Worm (Caenorhabditis elegans) whole organism, L1 larva: ENCODE measurements around the gene vang-1.

Source experiments
- C04F5.9 ChIP-seq: sonication (generic microtip); optimal IDR thresholded peaks from 2 replicates; lab custom pipeline; 2016; ENCODE audit warnings: missing genetic modification characterization, missing compliant biosample characterization
- C16A3.4 ChIP-seq: fragments of 150-350 bp; optimal IDR thresholded peaks from 2 replicates; lab custom pipeline; 2014; ENCODE audit warnings: missing biosample characterization, missing genetic modification characterization
- F16B12.6 ChIP-seq: fragments of 150-350 bp; optimal IDR thresholded peaks from 2 replicates; lab custom pipeline; 2014; ENCODE audit warnings: missing biosample characterization, missing genetic modification characterization
- aha-1 ChIP-seq: fragments of 150-350 bp; optimal IDR thresholded peaks from 2 replicates; lab custom pipeline; 2014; ENCODE audit warnings: missing biosample characterization, missing genetic modification characterization
- aly-2 ChIP-seq: fragments of 150-350 bp; optimal IDR thresholded peaks from 2 replicates; lab custom pipeline; 2014; ENCODE audit warnings: missing biosample characterization, missing genetic modification characterization
- ama-1 ChIP-seq: fragments of 150-350 bp; optimal IDR thresholded peaks from 2 replicates; lab custom pipeline; 2014
- blmp-1 ChIP-seq: fragments of 150-350 bp; optimal IDR thresholded peaks from 2 replicates; lab custom pipeline; 2014; ENCODE audit warnings: missing biosample characterization, missing genetic modification characterization
- ceh-63 ChIP-seq: fragments of 200-800 bp; sonication (Bioruptor generic); optimal IDR thresholded peaks from 2 replicates; lab custom pipeline; 2018; ENCODE audit warnings: mild to moderate bottlenecking, missing genetic modification characterization, missing compliant biosample characterization
- ceh-8 ChIP-seq: fragments of 200-800 bp; sonication (Bioruptor generic); optimal IDR thresholded peaks from 2 replicates; lab custom pipeline; 2018; ENCODE audit warnings: mild to moderate bottlenecking, missing genetic modification characterization, moderate library complexity, missing compliant biosample characterization
- ceh-88 ChIP-seq: fragments of 200-800 bp; sonication (Bioruptor generic); IDR thresholded peaks from 2 replicates; pipeline ENCODE4 v1.3.6; 2022; ENCODE audit warnings: missing genetic modification characterization, missing compliant biosample characterization
- dpl-1 ChIP-seq, 3 experiments: fragments of 150-350 bp in 2 of 3; sonication (generic microtip) in 1 of 3; optimal IDR thresholded peaks; 2 replicates each; lab custom pipeline; 2014 to 2017; ENCODE audit warnings: missing biosample characterization in 3 of 3, missing genetic modification characterization in 3 of 3, missing genetic modification reagents in 3 of 3
- efl-1 ChIP-seq, 4 experiments: fragments of 150-350 bp; optimal IDR thresholded peaks in 3 of 4; peaks in 1 of 4; 1 replicate in 1 of 4; 2 replicates in 3 of 4; lab custom pipeline; 2014; ENCODE audit warnings: missing biosample characterization in 2 of 4, missing genetic modification characterization in 2 of 4, missing genetic modification reagents in 2 of 4
- efl-3 ChIP-seq: fragments of 200-800 bp; sonication (Bioruptor generic); optimal IDR thresholded peaks from 2 replicates; lab custom pipeline; 2018; ENCODE audit warnings: mild to moderate bottlenecking, missing genetic modification characterization, missing compliant biosample characterization
- egl-13 ChIP-seq: sonication (generic microtip); optimal IDR thresholded peaks from 2 replicates; lab custom pipeline; 2016; ENCODE audit warnings: missing genotype, missing genetic modification reagents, missing genetic modification characterization, missing compliant biosample characterization
- elt-3 ChIP-seq, 6 experiments: fragments of 150-350 bp in 1 of 6; sonication (generic microtip); optimal IDR thresholded peaks; 2 replicates each; lab custom pipeline; 2017 to 2018; ENCODE audit warnings: missing biosample characterization in 6 of 6, missing genetic modification characterization in 6 of 6, inconsistent platforms in 1 of 6
- fkh-10 ChIP-seq: sonication (generic microtip); optimal IDR thresholded peaks from 2 replicates; lab custom pipeline; 2017; ENCODE audit warnings: missing biosample characterization, missing genetic modification reagents, missing genetic modification characterization
- hlh-17 ChIP-seq: fragments of 200-800 bp; sonication (Bioruptor generic); optimal IDR thresholded peaks from 2 replicates; lab custom pipeline; 2018; ENCODE audit warnings: missing genetic modification characterization, mild to moderate bottlenecking, missing compliant biosample characterization, moderate library complexity, borderline replicate concordance
- jun-1 ChIP-seq: fragments of 150-350 bp; optimal IDR thresholded peaks from 2 replicates; lab custom pipeline; 2014; ENCODE audit warnings: missing biosample characterization, missing genetic modification reagents, missing genetic modification characterization
- lin-14 ChIP-seq: fragments of 200-800 bp; sonication (Bioruptor generic); optimal IDR thresholded peaks from 2 replicates; lab custom pipeline; 2018; ENCODE audit warnings: mild to moderate bottlenecking, missing genetic modification characterization, moderate library complexity, missing compliant biosample characterization
- lin-15B ChIP-seq: fragments of 150-350 bp; sonication (generic microtip); optimal IDR thresholded peaks from 3 replicates; lab custom pipeline; 2014; ENCODE audit warnings: missing biosample characterization, missing genetic modification characterization
- lin-35 ChIP-seq, 2 experiments: fragments of 150-350 bp; optimal IDR thresholded peaks; 2 replicates each; lab custom pipeline; 2014; ENCODE audit warnings: missing biosample characterization in 2 of 2, missing genetic modification characterization in 2 of 2, missing genetic modification reagents in 2 of 2
- lin-39 ChIP-seq: fragments of 150-350 bp; optimal IDR thresholded peaks from 2 replicates; lab custom pipeline; 2014; ENCODE audit warnings: missing biosample characterization, missing genetic modification reagents, missing genetic modification characterization
- lsy-2 ChIP-seq, 2 experiments: fragments of 150-350 bp; optimal IDR thresholded peaks; 2 replicates each; lab custom pipeline; 2014; ENCODE audit warnings: missing biosample characterization in 2 of 2, missing genetic modification characterization in 2 of 2
- mep-1 ChIP-seq: fragments of 150-350 bp; optimal IDR thresholded peaks from 2 replicates; lab custom pipeline; 2014; ENCODE audit warnings: missing biosample characterization, missing genetic modification characterization
- nhr-19 ChIP-seq: fragments of 200-800 bp; sonication (Bioruptor generic); conservative IDR thresholded peaks from 2 replicates; pipeline ENCODE4 v1.3.6; 2022; ENCODE audit warnings: missing genetic modification characterization, missing compliant biosample characterization
- nhr-20 ChIP-seq: sonication (generic microtip); optimal IDR thresholded peaks from 2 replicates; lab custom pipeline; 2016; ENCODE audit warnings: mild to moderate bottlenecking, missing genetic modification characterization, missing compliant biosample characterization
- nhr-71 ChIP-seq: sonication (generic microtip); optimal IDR thresholded peaks from 2 replicates; lab custom pipeline; 2016; ENCODE audit warnings: mild to moderate bottlenecking, missing genetic modification characterization, moderate library complexity, missing compliant biosample characterization
- nhr-77 ChIP-seq: fragments of 150-350 bp; optimal IDR thresholded peaks from 2 replicates; lab custom pipeline; 2014; ENCODE audit warnings: missing biosample characterization, missing genetic modification characterization
- nhr-84 ChIP-seq: sonication (generic microtip); optimal IDR thresholded peaks from 2 replicates; lab custom pipeline; 2017; ENCODE audit warnings: missing biosample characterization, missing genetic modification characterization
- nhr-85 ChIP-seq: sonication (generic microtip); peaks from one replicate; lab custom pipeline; 2016; ENCODE audit warnings: missing genetic modification characterization, inconsistent platforms, missing compliant biosample characterization
- nhr-90 ChIP-seq: sonication (generic microtip); optimal IDR thresholded peaks from 2 replicates; lab custom pipeline; 2016; ENCODE audit warnings: mild to moderate bottlenecking, missing genetic modification characterization, missing compliant biosample characterization; ENCODE audit not compliant: poor library complexity
- pax-3 ChIP-seq: fragments of 200-800 bp; sonication (Bioruptor generic); optimal IDR thresholded peaks from 2 replicates; lab custom pipeline; 2018; ENCODE audit warnings: mild to moderate bottlenecking, missing genetic modification characterization, moderate library complexity, missing compliant biosample characterization
- snpc-4 ChIP-seq: fragments of 150-350 bp; optimal IDR thresholded peaks from 2 replicates; lab custom pipeline; 2014; ENCODE audit warnings: missing biosample characterization, missing genetic modification characterization
- snu-23 ChIP-seq: sonication (generic microtip); optimal IDR thresholded peaks from 2 replicates; lab custom pipeline; 2016; ENCODE audit warnings: missing genetic modification characterization, missing compliant biosample characterization
- sptf-1 ChIP-seq: fragments of 150-350 bp; optimal IDR thresholded peaks from 2 replicates; lab custom pipeline; 2014; ENCODE audit warnings: missing biosample characterization, missing genetic modification characterization
- sup-37 ChIP-seq: fragments of 200-800 bp; sonication (Bioruptor generic); optimal IDR thresholded peaks from 2 replicates; lab custom pipeline; 2018; ENCODE audit warnings: mild to moderate bottlenecking, missing genetic modification characterization, missing compliant biosample characterization
- unc-130 ChIP-seq: fragments of 150-350 bp; optimal IDR thresholded peaks from 2 replicates; lab custom pipeline; 2017; ENCODE audit warnings: missing biosample characterization, missing genetic modification characterization, inconsistent platforms
- unc-62 ChIP-seq: fragments of 150-350 bp; optimal IDR thresholded peaks from 2 replicates; lab custom pipeline; 2014; ENCODE audit warnings: missing biosample characterization, missing genetic modification reagents, missing genetic modification characterization
- unc-98 ChIP-seq: fragments of 200-800 bp; sonication (Bioruptor generic); IDR thresholded peaks from 2 replicates; pipeline ENCODE4 v1.3.6; 2022; ENCODE audit warnings: missing genetic modification characterization, missing compliant biosample characterization
- vab-15 ChIP-seq: sonication (generic microtip); optimal IDR thresholded peaks from 2 replicates; lab custom pipeline; 2017; ENCODE audit warnings: missing genotype, mild to moderate bottlenecking, missing genetic modification characterization, missing compliant biosample characterization
- xbp-1 ChIP-seq: sonication (generic microtip); optimal IDR thresholded peaks from 2 replicates; lab custom pipeline; 2016; ENCODE audit warnings: missing genetic modification characterization, missing compliant biosample characterization
- zag-1 ChIP-seq: fragments of 150-350 bp; optimal IDR thresholded peaks from 2 replicates; lab custom pipeline; 2014; ENCODE audit warnings: missing biosample characterization, missing genetic modification characterization
- ztf-11 ChIP-seq, 2 experiments: sonication (generic microtip); optimal IDR thresholded peaks; 2 replicates each; lab custom pipeline; 2016 to 2017; ENCODE audit warnings: missing genetic modification characterization in 2 of 2, missing biosample characterization in 1 of 2, missing compliant biosample characterization in 1 of 2
- ztf-4 ChIP-seq: fragments of 150-350 bp; optimal IDR thresholded peaks from 2 replicates; lab custom pipeline; 2014; ENCODE audit warnings: missing biosample characterization, missing genetic modification characterization

Gene vang-1

DNA sequence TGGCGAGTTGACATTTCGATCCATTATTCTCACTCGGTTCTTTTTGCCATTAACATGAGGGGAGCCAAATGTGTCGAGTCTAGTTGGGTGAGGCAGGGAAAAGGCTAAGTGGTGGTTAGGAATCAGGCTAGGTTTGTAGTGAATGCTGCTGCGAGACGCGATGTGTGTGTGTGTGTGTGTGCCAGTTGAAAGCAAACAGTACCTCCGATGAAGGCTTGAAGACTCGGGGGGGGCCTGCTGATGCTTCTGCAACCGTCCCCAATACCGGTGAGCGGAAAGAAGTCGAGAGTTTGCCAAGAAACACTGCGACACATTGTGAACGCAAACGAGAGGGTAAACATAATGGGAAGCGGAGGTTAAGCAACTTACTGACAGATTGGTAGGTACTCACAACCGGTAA, 14.6 kb upstream of the vang-1 start, which contains the start of gene F53B3.3:
TSS of gene F53B3.3 (minus strand) at position 101 of the 400 bp plus-strand sequence.
- TF ChIP-seq hlh-17 (peak; percentile 18), efl-1 (optimal IDR thresholded peaks at IDR 0.05; lab: Kevin White, UChicago) (no peak), efl-1 (GFP tag; optimal IDR thresholded peaks at IDR 0.05 in 1 of 2; lab: Kevin White, UChicago) (peak in 1 of 2 experiments; percentile 55), lin-14 (GFP tag; lab: Kevin White, UChicago) (no peak), ceh-63 (GFP tag; lab: Kevin White, UChicago) (no peak), unc-130 (tag; lab: Kevin White, UChicago) (no peak), ceh-8 (GFP tag; lab: Kevin White, UChicago) (no peak), nhr-19 (no peak), nhr-77 (tag; lab: Kevin White, UChicago) (peak; percentile 6), snpc-4 (tag; lab: Kevin White, UChicago) (no peak), ztf-11 (tag; optimal IDR thresholded peaks at IDR 0.05; lab: Kevin White, UChicago) (no peak)

DNA sequence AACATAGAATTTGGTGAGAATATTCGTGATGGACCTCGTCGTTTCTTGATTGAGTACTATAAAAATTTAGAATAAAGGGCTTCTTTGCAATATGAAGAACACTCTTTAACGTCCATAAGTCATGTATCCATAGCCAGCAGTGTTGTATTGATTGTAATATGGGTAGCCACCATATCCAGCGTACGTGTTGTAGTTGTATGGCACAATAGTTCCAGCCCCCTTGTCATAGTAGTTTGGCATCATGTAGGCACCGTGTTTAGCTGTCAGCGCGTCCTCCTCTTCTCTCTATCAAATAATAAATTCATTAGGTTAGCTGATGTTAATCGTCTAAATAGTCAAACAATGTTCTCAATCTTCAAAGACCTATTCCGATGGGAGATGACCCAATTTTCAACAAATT, 12.4 kb upstream of the vang-1 start:
- TF ChIP-seq nhr-77 (tag; lab: Kevin White, UChicago) (no peak), zag-1 (no peak), unc-98 (GFP tag; lab: Robert Waterston, UW) (no peak), lin-39 (tag; lab: Kevin White, UChicago) (no peak), F16B12.6 (tag; lab: Kevin White, UChicago) (no peak), vab-15 (tag; lab: Kevin White, UChicago) (no peak), egl-13 (tag; lab: Kevin White, UChicago) (no peak)

DNA sequence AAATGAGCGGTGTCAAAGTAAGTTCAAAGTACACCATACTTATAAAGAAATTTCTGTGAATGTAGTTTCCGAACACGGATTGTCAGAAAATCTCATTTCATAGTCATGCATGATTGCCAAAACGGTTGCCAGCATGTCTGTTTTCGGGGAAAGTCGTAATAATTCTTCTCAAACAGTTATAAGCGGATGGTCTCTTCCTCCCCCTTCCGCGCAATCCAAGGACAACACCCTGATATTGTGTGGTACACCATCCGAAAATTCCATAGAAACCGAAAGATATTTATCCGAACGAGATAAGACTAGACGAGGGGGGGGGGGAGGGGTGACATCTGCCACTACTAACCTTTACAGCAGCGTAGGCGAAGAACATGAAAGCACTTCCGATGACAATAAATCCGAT, 11.1 kb upstream of the vang-1 start:
- peak; percentile 85 for TF ChIP-seq blmp-1
- no peak for TF ChIP-seq jun-1
- TF ChIP-seq ama-1 (lab: Kevin White, UChicago): no peak

DNA sequence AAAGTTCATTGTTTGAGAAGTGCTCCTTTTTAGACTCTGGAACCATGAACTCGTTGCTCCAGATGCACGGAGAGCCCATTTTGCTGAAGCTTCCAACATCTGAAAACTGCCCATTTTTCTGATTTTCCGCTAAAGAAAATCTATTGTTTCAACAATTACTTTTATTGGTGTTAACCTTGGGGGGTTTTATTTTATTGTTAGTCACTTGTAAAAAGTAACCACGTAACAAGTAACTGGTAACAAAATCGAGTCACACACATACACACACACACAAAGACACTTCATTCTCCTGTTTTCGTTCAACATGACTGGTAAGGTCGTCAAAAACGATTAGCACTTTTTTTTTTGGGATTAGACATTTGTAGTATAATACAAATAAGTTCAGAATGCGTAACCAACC, 8.2 kb upstream of the vang-1 start:
- TF ChIP-seq nhr-90 (tag; lab: Kevin White, UChicago): no peak
- peak; percentile 59 for TF ChIP-seq nhr-85 (tag; lab: Kevin White, UChicago)
- no peak for TF ChIP-seq lin-15B (tag; lab: Kevin White, UChicago)
- TF ChIP-seq nhr-84 (tag; lab: Kevin White, UChicago): no peak
- no peak for TF ChIP-seq C16A3.4
- TF ChIP-seq lin-39 (tag; lab: Kevin White, UChicago): no peak
- TF ChIP-seq dpl-1 (GFP tag; optimal IDR thresholded peaks at IDR 0.05; lab: Kevin White, UChicago): no peak
- TF ChIP-seq nhr-71 (tag; lab: Kevin White, UChicago): no peak
- no peak for TF ChIP-seq aha-1 (tag; lab: Kevin White, UChicago)
- TF ChIP-seq pax-3 (tag; lab: Kevin White, UChicago): no peak
- no peak for TF ChIP-seq efl-3 (GFP tag; lab: Kevin White, UChicago)
- no peak for TF ChIP-seq ama-1 (lab: Kevin White, UChicago)
- peak; percentile 30 for TF ChIP-seq lin-14 (GFP tag; lab: Kevin White, UChicago)
- no peak for TF ChIP-seq sptf-1 (tag; lab: Kevin White, UChicago)
- TF ChIP-seq xbp-1 (tag; lab: Kevin White, UChicago): no peak

DNA sequence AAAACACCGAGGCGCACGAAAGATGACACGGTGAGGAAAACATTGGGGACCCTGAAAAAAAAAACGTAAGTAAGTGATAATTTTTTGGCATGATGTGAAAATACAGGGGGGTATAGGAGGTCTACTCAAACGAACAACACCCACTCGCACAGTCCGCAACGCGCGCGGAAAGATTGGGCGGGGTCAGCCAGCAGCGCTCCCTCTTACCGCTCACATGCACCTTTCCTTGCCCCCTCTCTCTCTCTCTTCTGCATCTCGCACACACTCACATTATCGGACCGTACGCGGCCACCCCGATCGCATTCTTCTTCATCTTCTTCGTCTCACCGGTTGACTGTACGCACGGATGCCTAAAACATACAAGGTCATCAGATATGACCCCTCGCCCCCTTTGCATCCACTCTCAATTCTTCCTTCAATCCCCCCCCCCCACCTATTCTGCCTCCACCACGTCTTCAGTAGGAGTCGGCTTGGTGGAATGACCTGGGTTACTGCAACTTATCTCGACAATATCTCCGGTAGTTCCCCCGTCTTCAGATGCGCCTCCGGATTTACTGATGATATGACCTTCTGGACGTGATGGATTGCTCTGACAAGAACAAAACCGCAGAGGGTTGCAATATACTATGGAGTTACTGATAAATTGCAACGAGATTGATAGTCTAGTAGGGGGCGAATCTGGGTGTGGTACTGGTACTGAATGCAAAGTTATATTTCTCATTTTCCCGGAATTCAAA, 6.0 kb upstream of the vang-1 start, which contains the start of gene F53B3.5:
TSS of gene F53B3.5 (minus strand) at position 51 of the 737 bp plus-strand sequence.
- TF ChIP-seq lin-35 (GFP tag; optimal IDR thresholded peaks at IDR 0.05; lab: Kevin White, UChicago) (no peak), nhr-20 (peak; percentile 19), unc-62 (no peak), ceh-88 (GFP tag; lab: Robert Waterston, UW) (peak; percentile 16; the same call in 1 of the 2 replicates), mep-1 (peak; percentile 24), aly-2 (tag; lab: Kevin White, UChicago) (no peak), snu-23 (GFP tag; lab: Kevin White, UChicago) (peak; percentile 35), lin-14 (GFP tag; lab: Kevin White, UChicago) (peak; percentile 58), elt-3 (tag; optimal IDR thresholded peaks at IDR 0.05; lab: Kevin White, UChicago) (no peak), sup-37 (GFP tag; lab: Kevin White, UChicago) (no peak), lsy-2 (tag; optimal IDR thresholded peaks at IDR 0.05; lab: Kevin White, UChicago) (no peak), ztf-4 (tag; lab: Kevin White, UChicago) (no peak), efl-1 (optimal IDR thresholded peaks at IDR 0.05; lab: Kevin White, UChicago) (no peak), efl-1 (GFP tag; optimal IDR thresholded peaks at IDR 0.05 in 1 of 2; lab: Kevin White, UChicago) (peak in 1 of 2 experiments; percentile 39), fkh-10 (GFP tag; lab: Kevin White, UChicago) (no peak), blmp-1 (peak; percentile 64), vab-15 (tag; lab: Kevin White, UChicago) (no peak), C04F5.9 (tag; lab: Kevin White, UChicago) (no peak), dpl-1 (GFP tag; optimal IDR thresholded peaks at IDR 0.05; lab: Kevin White, UChicago) (no peak)
